Fruit fly (Drosophila melanogaster) whole organism, prepupa: Measurements from ENCODE around the gene chas.

Experiments used
- CG10631 ChIP-seq: fragments of 200-800 bp; sonication (Bioruptor generic); optimal IDR thresholded peaks from 2 replicates; lab custom pipeline; 2016; ENCODE audit warnings: missing biosample characterization, missing genetic modification characterization
- CG10669 ChIP-seq: fragments of 200-800 bp; sonication (Bioruptor generic); optimal IDR thresholded peaks from 3 replicates; lab custom pipeline; 2018; ENCODE audit warnings: missing biosample characterization, mild to moderate bottlenecking, missing genetic modification characterization, moderate library complexity
- CG11902 ChIP-seq: fragments of 200-800 bp; sonication (Bioruptor generic); optimal IDR thresholded peaks from 3 replicates; lab custom pipeline; 2016; ENCODE audit warnings: missing biosample characterization, missing genetic modification characterization
- CG15336 ChIP-seq: fragments of 200-800 bp; sonication (Bioruptor generic); IDR thresholded peaks from 2 replicates; pipeline ENCODE4 v1.3.6; 2022; ENCODE audit warnings: missing biosample characterization, missing genetic modification characterization
- CG1621 ChIP-seq: fragments of 200-800 bp; sonication (Bioruptor generic); optimal IDR thresholded peaks from 3 replicates; lab custom pipeline; 2018; ENCODE audit warnings: missing biosample characterization, mild to moderate bottlenecking, missing genetic modification characterization
- CG16779 ChIP-seq: fragments of 200-800 bp; sonication (Bioruptor generic); optimal IDR thresholded peaks from 3 replicates; lab custom pipeline; 2017; ENCODE audit warnings: missing biosample characterization, mild to moderate bottlenecking, missing genetic modification characterization
- CG32006 ChIP-seq: fragments of 200-800 bp; sonication (Bioruptor generic); optimal IDR thresholded peaks from 3 replicates; lab custom pipeline; 2017; ENCODE audit warnings: missing biosample characterization, mild to moderate bottlenecking, missing genetic modification characterization
- CG34406 ChIP-seq: fragments of 200-800 bp; sonication (Bioruptor generic); optimal IDR thresholded peaks from 3 replicates; lab custom pipeline; 2016; ENCODE audit warnings: missing biosample characterization, missing genetic modification characterization
- CG3919 ChIP-seq: fragments of 200-800 bp; sonication (Bioruptor generic); optimal IDR thresholded peaks from 3 replicates; lab custom pipeline; 2016; ENCODE audit warnings: missing biosample characterization, missing genetic modification characterization
- CG4318 ChIP-seq: fragments of 200-800 bp; sonication (Bioruptor generic); optimal IDR thresholded peaks from 3 replicates; lab custom pipeline; 2017; ENCODE audit warnings: missing biosample characterization, mild to moderate bottlenecking, missing genetic modification characterization
- CG6854 ChIP-seq: fragments of 200-800 bp; sonication (Bioruptor generic); optimal IDR thresholded peaks from 2 replicates; lab custom pipeline; 2017; ENCODE audit warnings: missing biosample characterization, mild to moderate bottlenecking, missing genetic modification characterization
- CG7368 ChIP-seq: fragments of 200-800 bp; sonication (Bioruptor generic); optimal IDR thresholded peaks from 3 replicates; lab custom pipeline; 2016; ENCODE audit warnings: missing biosample characterization, missing genetic modification characterization
- CG8319 ChIP-seq: fragments of 200-800 bp; sonication (Bioruptor generic); optimal IDR thresholded peaks from 3 replicates; lab custom pipeline; 2016; ENCODE audit warnings: missing biosample characterization, missing genetic modification characterization
- CG8632 ChIP-seq: fragments of 200-800 bp; sonication (Bioruptor generic); optimal IDR thresholded peaks from 3 replicates; lab custom pipeline; 2016; ENCODE audit warnings: missing biosample characterization, missing genetic modification characterization
- CG9139 ChIP-seq: fragments of 200-800 bp; sonication (Bioruptor generic); optimal IDR thresholded peaks from 3 replicates; lab custom pipeline; 2017; ENCODE audit warnings: missing biosample characterization, mild to moderate bottlenecking, missing genetic modification characterization
- Eip75B ChIP-seq: fragments of 200-800 bp; sonication (Bioruptor generic); optimal IDR thresholded peaks from 3 replicates; lab custom pipeline; 2016; ENCODE audit warnings: missing biosample characterization, missing genetic modification characterization
- Eip93F ChIP-seq: fragments of 200-800 bp; sonication (Bioruptor generic); optimal IDR thresholded peaks from 2 replicates; lab custom pipeline; 2016; ENCODE audit warnings: missing biosample characterization, mild to moderate bottlenecking, missing genetic modification characterization
- Ets21C ChIP-seq: fragments of 200-800 bp; sonication (Bioruptor generic); optimal IDR thresholded peaks from 3 replicates; lab custom pipeline; 2016; ENCODE audit warnings: missing biosample characterization, missing genetic modification characterization
- Ets96B ChIP-seq: fragments of 200-800 bp; optimal IDR thresholded peaks from 2 replicates; lab custom pipeline; 2019; ENCODE audit warnings: missing biosample characterization, mild to moderate bottlenecking, missing genetic modification characterization, moderate library complexity
- Gug ChIP-seq: fragments of 200-800 bp; sonication (Bioruptor generic); IDR thresholded peaks from 2 replicates; pipeline ENCODE4 v1.3.6; 2022; ENCODE audit warnings: missing biosample characterization, missing genetic modification characterization
- Hr38 ChIP-seq: sonication (Bioruptor generic); optimal IDR thresholded peaks from 2 replicates; lab custom pipeline; 2016; ENCODE audit warnings: missing biosample characterization, missing genetic modification characterization
- Hr4 ChIP-seq: fragments of 200-800 bp; sonication (Bioruptor generic); optimal IDR thresholded peaks from 3 replicates; lab custom pipeline; 2016; ENCODE audit warnings: missing biosample characterization, missing genetic modification characterization
- Lpt ChIP-seq: fragments of 200-800 bp; sonication (Bioruptor generic); optimal IDR thresholded peaks from 3 replicates; lab custom pipeline; 2016; ENCODE audit warnings: missing biosample characterization, missing genetic modification characterization
- Met ChIP-seq: fragments of 200-800 bp; sonication (Bioruptor generic); optimal IDR thresholded peaks from 3 replicates; lab custom pipeline; 2016; ENCODE audit warnings: missing biosample characterization, missing genetic modification characterization
- Smox ChIP-seq: fragments of 200-800 bp; sonication (Bioruptor generic); optimal IDR thresholded peaks from 3 replicates; lab custom pipeline; 2016; ENCODE audit warnings: missing biosample characterization, missing genetic modification characterization
- Sox15 ChIP-seq: fragments of 200-800 bp; sonication (Bioruptor generic); optimal IDR thresholded peaks from 3 replicates; lab custom pipeline; 2016; ENCODE audit warnings: missing biosample characterization, missing genetic modification characterization
- achi ChIP-seq: fragments of 200-800 bp; sonication (Bioruptor generic); optimal IDR thresholded peaks from 3 replicates; lab custom pipeline; 2016; ENCODE audit warnings: missing biosample characterization, missing genetic modification characterization
- cyc ChIP-seq: fragments of 200-800 bp; sonication (Bioruptor generic); optimal IDR thresholded peaks from 3 replicates; lab custom pipeline; 2016; ENCODE audit warnings: missing biosample characterization, missing genetic modification characterization
- dac ChIP-seq: fragments of 200-800 bp; sonication (Bioruptor generic); optimal IDR thresholded peaks from 2 replicates; lab custom pipeline; 2017; ENCODE audit warnings: missing biosample characterization, mild to moderate bottlenecking, missing genetic modification characterization
- eg ChIP-seq: fragments of 200-800 bp; sonication (Bioruptor generic); IDR thresholded peaks from 3 replicates; pipeline ENCODE4 v1.3.6; 2022; ENCODE audit warnings: missing biosample characterization, missing genetic modification characterization
- fkh ChIP-seq: fragments of 200-800 bp; sonication (Bioruptor generic); optimal IDR thresholded peaks from 3 replicates; lab custom pipeline; 2017; ENCODE audit warnings: missing biosample characterization, mild to moderate bottlenecking, missing genetic modification characterization, moderate library complexity
- lz ChIP-seq: fragments of 200-800 bp; sonication (Bioruptor generic); optimal IDR thresholded peaks from 3 replicates; lab custom pipeline; 2016; ENCODE audit warnings: missing biosample characterization, missing genetic modification characterization
- net ChIP-seq: fragments of 200-800 bp; sonication (Bioruptor generic); optimal IDR thresholded peaks from 3 replicates; lab custom pipeline; 2016; ENCODE audit warnings: missing biosample characterization, missing genetic modification characterization
- pdm3 ChIP-seq: fragments of 200-800 bp; sonication (Bioruptor generic); optimal IDR thresholded peaks from 3 replicates; lab custom pipeline; 2016; ENCODE audit warnings: missing biosample characterization, missing genetic modification characterization
- salr ChIP-seq, 2 experiments: fragments of 200-800 bp; sonication (Bioruptor generic); optimal IDR thresholded peaks; 3 replicates each; lab custom pipeline; 2016 to 2018; ENCODE audit warnings: missing biosample characterization in 2 of 2, missing genetic modification characterization in 2 of 2, mild to moderate bottlenecking in 1 of 2
- svp ChIP-seq: fragments of 200-800 bp; sonication (Bioruptor generic); peaks from one replicate; lab custom pipeline; 2016; ENCODE audit warnings: missing biosample characterization, missing genetic modification characterization
- topi ChIP-seq: fragments of 200-800 bp; sonication (Bioruptor generic); optimal IDR thresholded peaks from 3 replicates; lab custom pipeline; 2016; ENCODE audit warnings: missing biosample characterization, missing genetic modification characterization
- vri ChIP-seq: fragments of 200-800 bp; sonication (Bioruptor generic); optimal IDR thresholded peaks from 3 replicates; lab custom pipeline; 2016; ENCODE audit warnings: missing biosample characterization, mild to moderate bottlenecking, missing genetic modification characterization

The chas gene

dm6 chrX:17677953-17678668 is 20.4 kb downstream of the chas start (continued):
- TF ChIP-seq CG10631 = peak; percentile 57
- TF ChIP-seq Hr4 (GFP tag; lab: Kevin White, UChicago) = peak; percentile 33
- TF ChIP-seq CG9139 (GFP tag; lab: Kevin White, UChicago) = no peak
- peak; percentile 64 for TF ChIP-seq Met
- no peak for TF ChIP-seq fkh
- TF ChIP-seq Eip75B = peak; percentile 68
- no peak for TF ChIP-seq Eip93F (GFP tag; lab: Kevin White, UChicago)
- TF ChIP-seq CG32006 (GFP tag; lab: Kevin White, UChicago) = peak; percentile 66
- TF ChIP-seq CG16779 (tag; lab: Kevin White, UChicago) = no peak
- no peak for TF ChIP-seq Gug (GFP tag; lab: Robert Waterston, UW)
- peak; percentile 59 for TF ChIP-seq CG3919 (GFP tag; lab: Kevin White, UChicago)
- peak; percentile 34 for TF ChIP-seq CG8319 (GFP tag; lab: Kevin White, UChicago)
- TF ChIP-seq CG7368 (GFP tag; lab: Kevin White, UChicago) = peak; percentile 50
- TF ChIP-seq Smox (GFP tag; lab: Kevin White, UChicago) = peak; percentile 49
- peak; percentile 48 for TF ChIP-seq Sox15 (GFP tag; lab: Kevin White, UChicago)
- TF ChIP-seq cyc (GFP tag; lab: Kevin White, UChicago) = peak; percentile 37
- TF ChIP-seq svp (GFP tag; lab: Kevin White, UChicago) = peak; percentile 77
- TF ChIP-seq Lpt (GFP tag; lab: Kevin White, UChicago) = no peak
- TF ChIP-seq CG15336 (GFP tag; lab: Robert Waterston, UW) = peak; percentile 34; the same call in 1 of the 2 replicates
- peak; percentile 65 for TF ChIP-seq topi (GFP tag; lab: Kevin White, UChicago)
- peak; percentile 48 for TF ChIP-seq CG11902 (GFP tag; lab: Kevin White, UChicago)
- TF ChIP-seq CG34406 (GFP tag; lab: Kevin White, UChicago) = peak; percentile 60
- TF ChIP-seq Ets21C (GFP tag; lab: Kevin White, UChicago) = no peak
- peak; percentile 45 for TF ChIP-seq net (GFP tag; lab: Kevin White, UChicago)
- TF ChIP-seq Hr38 (GFP tag; lab: Kevin White, UChicago) = no peak
- peak; percentile 17 for TF ChIP-seq CG4318 (GFP tag; lab: Kevin White, UChicago)
- TF ChIP-seq Ets96B (tag; lab: Kevin White, UChicago) = peak; percentile 29
- no peak for TF ChIP-seq vri (GFP tag; lab: Kevin White, UChicago)
- TF ChIP-seq CG1621 (tag; lab: Kevin White, UChicago) = no peak
- peak in 1 of 2 experiments; percentile 18 for TF ChIP-seq salr (GFP tag; optimal IDR thresholded peaks at IDR 0.05; lab: Kevin White, UChicago)
- peak; percentile 54 for TF ChIP-seq CG10669
- no peak for TF ChIP-seq dac (GFP tag; lab: Kevin White, UChicago)
- TF ChIP-seq achi = peak; percentile 42
- no peak for TF ChIP-seq CG6854 (GFP tag; lab: Kevin White, UChicago)

DNA sequence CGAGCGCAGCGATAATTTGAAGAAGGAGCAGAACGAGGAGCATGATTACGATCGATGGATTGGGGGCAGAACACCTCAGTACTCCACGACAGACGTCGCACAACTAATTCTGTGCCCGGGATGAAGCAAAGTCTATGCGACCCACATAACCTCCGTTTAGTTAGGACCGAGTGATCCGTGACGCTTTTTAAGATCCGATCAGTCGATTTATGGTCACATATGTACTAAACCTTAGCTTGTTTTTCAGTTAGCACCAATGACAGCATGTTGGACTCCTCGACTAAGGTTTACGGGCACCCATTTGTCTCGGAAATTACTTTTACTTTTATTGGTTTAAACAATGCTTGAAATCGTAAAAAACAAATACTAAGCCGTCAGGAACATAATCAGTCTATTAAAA is 26.7 kb downstream of the chas start, which contains the start of gene CG12990:
Gene CG12990, minus strand, starts transcription at position 101 of the 400 bp plus-strand sequence.
- TF ChIP-seq eg (GFP tag; lab: Robert Waterston, UW) (no peak), CG34406 (GFP tag; lab: Kevin White, UChicago) (no peak), pdm3 (GFP tag; lab: Kevin White, UChicago) (no peak), topi (GFP tag; lab: Kevin White, UChicago) (no peak), net (GFP tag; lab: Kevin White, UChicago) (no peak), CG8632 (GFP tag; lab: Kevin White, UChicago) (no peak), lz (GFP tag; lab: Kevin White, UChicago) (no peak), Eip93F (GFP tag; lab: Kevin White, UChicago) (no peak), CG3919 (GFP tag; lab: Kevin White, UChicago) (no peak), Eip75B (no peak), CG1621 (tag; lab: Kevin White, UChicago) (no peak), Ets96B (tag; lab: Kevin White, UChicago) (no peak), CG4318 (GFP tag; lab: Kevin White, UChicago) (no peak)
